Worm (Caenorhabditis elegans): ENCODE measurements around the gene cept-2.

cept-2 gene

DNA sequence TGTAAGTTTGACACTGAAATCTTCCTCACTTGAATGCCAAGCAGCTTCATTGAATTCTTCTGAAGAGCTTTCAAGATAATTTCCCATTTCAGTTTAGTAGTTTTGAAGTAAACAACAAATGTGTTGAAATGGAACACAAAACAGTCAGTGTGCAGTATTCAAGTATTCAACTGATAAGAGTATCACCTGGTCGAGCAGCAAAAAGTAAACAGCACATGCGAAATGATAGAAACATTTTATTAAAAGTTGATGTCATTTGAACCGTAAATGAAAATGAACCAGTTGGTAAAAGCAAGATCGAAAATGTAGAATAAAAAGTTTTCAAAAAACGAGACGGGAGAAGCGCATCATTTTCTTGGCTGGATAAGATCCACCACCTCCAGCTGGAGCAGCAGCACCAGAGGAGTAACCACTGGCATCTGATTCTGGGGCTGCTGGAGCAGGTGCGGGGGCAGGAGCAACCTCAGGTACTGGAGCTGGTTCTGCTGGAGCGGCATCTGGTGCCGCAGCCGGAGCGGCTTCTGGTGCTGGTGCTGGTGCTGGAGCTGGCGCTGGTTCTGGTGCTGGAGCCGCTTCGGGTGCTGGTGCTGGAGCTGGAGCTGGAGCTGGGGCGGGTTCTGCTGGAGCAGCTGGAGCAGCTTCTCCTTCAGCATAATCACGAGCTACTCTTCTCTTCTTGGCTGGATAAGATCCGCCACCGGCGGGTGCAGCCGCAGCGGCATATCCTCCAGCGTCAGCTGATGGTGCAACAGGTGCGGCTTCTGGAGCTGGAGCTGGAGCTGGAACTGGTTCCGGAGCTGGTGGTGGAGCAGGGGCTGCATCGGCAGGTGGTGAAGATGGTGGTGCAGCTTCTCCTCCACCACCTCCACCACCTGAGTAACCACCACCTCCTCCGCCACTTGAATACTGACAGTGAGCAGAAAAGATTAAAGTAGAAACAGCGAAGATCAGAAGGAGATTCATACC is 22.8 kb upstream of the cept-2 start, which contains the start of the genes F47B8.4 and F47B8.18 (continued):
- TF ChIP-seq nhr-48 (tag; optimal IDR thresholded peaks at IDR 0.05): no peak
- TF ChIP-seq nhr-28 (tag; optimal IDR thresholded peaks at IDR 0.05): peak; percentile 76
- TF ChIP-seq fos-1 (tag; optimal IDR thresholded peaks at IDR 0.05): no peak
- TF ChIP-seq vab-7 (GFP tag; IDR thresholded peaks at IDR 0.05): 0 out of 2 replicates have a peak, but pooled peaks have one; percentile 17
- TF ChIP-seq unc-130 (GFP tag; optimal IDR thresholded peaks at IDR 0.05): no peak
- peak; percentile 90; the same call in 1 of the 2 replicates for TF ChIP-seq pha-4 (GFP tag; IDR thresholded peaks at IDR 0.05)
- TF ChIP-seq pha-4 (tag; optimal IDR thresholded peaks at IDR 0.05): no peak
- peak; percentile 44 for TF ChIP-seq dmd-6 (GFP tag; IDR thresholded peaks at IDR 0.05)
- no peak for TF ChIP-seq lsy-2 (tag; optimal IDR thresholded peaks at IDR 0.05)
- no peak for TF ChIP-seq cey-2 (tag; optimal IDR thresholded peaks at IDR 0.05; ENCODE audit: borderline replicate concordance, insufficient read depth)
- TF ChIP-seq nhr-111 (GFP tag; optimal IDR thresholded peaks at IDR 0.05): no peak
- no peak for TF ChIP-seq gei-8 (GFP tag; optimal IDR thresholded peaks at IDR 0.05)
- TF ChIP-seq dmd-8 (GFP tag; IDR thresholded peaks at IDR 0.05): no peak
- TF ChIP-seq set-16 (GFP tag; IDR thresholded peaks at IDR 0.05): peak; percentile 99
- no peak for TF ChIP-seq nhr-237 (tag; optimal IDR thresholded peaks at IDR 0.05)
- no peak for TF ChIP-seq lin-29 (GFP tag; IDR thresholded peaks at IDR 0.05)
- TF ChIP-seq ceh-20 (GFP tag; IDR thresholded peaks at IDR 0.05): no peak
- TF ChIP-seq F10B5.3 (tag; optimal IDR thresholded peaks at IDR 0.05): no peak
- TF ChIP-seq F44E2.7 (GFP tag; IDR thresholded peaks at IDR 0.05): no peak
- TF ChIP-seq lin-15B (tag; optimal IDR thresholded peaks at IDR 0.05): no peak
- 0 out of 2 replicates have a peak, but pooled peaks have one; percentile 6 for TF ChIP-seq nhr-41 (GFP tag; IDR thresholded peaks at IDR 0.05)
- peak in 1 of 2 experiments; percentile 96 for TF ChIP-seq unc-62 (GFP tag; optimal IDR thresholded peaks at IDR 0.05 in 1 of 2)
- no peak for TF ChIP-seq unc-62 (tag; optimal IDR thresholded peaks at IDR 0.05)
- TF ChIP-seq pqm-1 (tag; optimal IDR thresholded peaks at IDR 0.05): peak; percentile 83
- no peak for TF ChIP-seq ztf-11 (tag; optimal IDR thresholded peaks at IDR 0.05)
- peak in 1 of 2 experiments; percentile 53 for TF ChIP-seq mdl-1 (tag; optimal IDR thresholded peaks at IDR 0.05)
- no peak for TF ChIP-seq ceh-62 (tag; optimal IDR thresholded peaks at IDR 0.05)
- TF ChIP-seq dve-1 (tag; optimal IDR thresholded peaks at IDR 0.05; ENCODE audit: insufficient read depth): no peak
- TF ChIP-seq jun-1 (tag; optimal IDR thresholded peaks at IDR 0.05): no peak
- TF ChIP-seq dpl-1 (GFP tag; optimal IDR thresholded peaks at IDR 0.05): no peak
- TF ChIP-seq mep-1 (tag; optimal IDR thresholded peaks at IDR 0.05): no peak
- TF ChIP-seq rbr-2 (tag; optimal IDR thresholded peaks at IDR 0.05): no peak
- peak; percentile 45 for TF ChIP-seq hlh-30 (tag; optimal IDR thresholded peaks at IDR 0.05; ENCODE audit: insufficient read depth)
- no peak for TF ChIP-seq duxl-1 (tag; optimal IDR thresholded peaks at IDR 0.05; ENCODE audit: poor library complexity)
- TF ChIP-seq ceh-82 (tag; optimal IDR thresholded peaks at IDR 0.05): no peak
- TF ChIP-seq Y48G9A.11 (GFP tag; IDR thresholded peaks at IDR 0.05): no peak
- TF ChIP-seq attf-4 (tag; optimal IDR thresholded peaks at IDR 0.05): no peak
- TF ChIP-seq hmg-1.1 (GFP tag; IDR thresholded peaks at IDR 0.05): no peak
- TF ChIP-seq ZK546.5 (tag; optimal IDR thresholded peaks at IDR 0.05): no peak
- no peak for TF ChIP-seq zip-11 (GFP tag; IDR thresholded peaks at IDR 0.05)
- no peak for TF ChIP-seq daf-16 (GFP tag; optimal IDR thresholded peaks at IDR 0.05)
- peak; percentile 99 for TF ChIP-seq daf-16 (tag; optimal IDR thresholded peaks at IDR 0.05)
- no peak for TF ChIP-seq daf-19 (GFP tag; conservative IDR thresholded peaks at IDR 0.05)
- peak; percentile 20 for TF ChIP-seq nhr-77 (tag; optimal IDR thresholded peaks at IDR 0.05)
- no peak for TF ChIP-seq tag-97 (GFP tag; IDR thresholded peaks at IDR 0.05)
- TF ChIP-seq unc-39 (tag; optimal IDR thresholded peaks at IDR 0.05): no peak
- TF ChIP-seq nhr-11 (tag; optimal IDR thresholded peaks at IDR 0.05): no peak
- peak; percentile 76 for TF ChIP-seq aha-1 (tag)
- no peak for TF ChIP-seq mdt-29 (GFP tag; IDR thresholded peaks at IDR 0.05)
- TF ChIP-seq D1046.2 (GFP tag; IDR thresholded peaks at IDR 0.05): no peak
